Fruit fly (Drosophila melanogaster): Measurements from ENCODE around the gene Gs1.

The Gs1 gene

DNA sequence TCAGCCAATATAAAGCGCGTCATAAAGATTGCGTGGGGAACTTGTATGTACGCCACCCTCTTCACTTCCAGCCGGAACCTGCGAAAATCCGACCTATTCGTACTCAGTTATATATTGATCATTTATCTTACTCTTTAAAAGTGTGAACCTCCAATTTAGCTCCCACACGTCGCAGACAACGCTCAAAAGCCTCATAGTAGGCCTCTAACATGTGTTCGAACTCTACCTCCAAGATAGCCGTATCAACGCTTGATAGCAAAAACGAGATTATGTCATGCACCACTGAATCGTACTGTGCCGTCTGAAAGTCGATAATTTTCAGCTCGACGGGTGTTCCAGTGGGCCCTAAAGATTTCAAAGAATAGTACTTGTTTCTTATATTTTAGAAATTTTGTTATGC lies 7.7 kb downstream of the Gs1 start (continued):
- TF ChIP-seq Dek (tag; optimal IDR thresholded peaks at IDR 0.05) (no peak), Atf3 (GFP tag; optimal IDR thresholded peaks at IDR 0.05) (no peak), Hmr (GFP tag; optimal IDR thresholded peaks at IDR 0.05) (peak; percentile 41), Six4 (GFP tag; optimal IDR thresholded peaks at IDR 0.05) (no peak), CG10543 (GFP tag; optimal IDR thresholded peaks at IDR 0.05) (peak; percentile 66), Fer1 (GFP tag; optimal IDR thresholded peaks at IDR 0.05) (peak; percentile 44), D (optimal IDR thresholded peaks at IDR 0.05) (no peak), D (GFP tag; optimal IDR thresholded peaks at IDR 0.05) (no peak), CG7372 (GFP tag; IDR thresholded peaks at IDR 0.05) (no peak), CG4404 (GFP tag; IDR thresholded peaks at IDR 0.05) (no peak), CG12769 (tag; optimal IDR thresholded peaks at IDR 0.05) (peak; percentile 18), CG17186 (GFP tag; optimal IDR thresholded peaks at IDR 0.05) (no peak), HLH4C (GFP tag; IDR thresholded peaks at IDR 0.05; ENCODE audit: partially characterized antibody) (no peak), lab (GFP tag; optimal IDR thresholded peaks at IDR 0.05) (peak; percentile 46), CG15514 (GFP tag; optimal IDR thresholded peaks at IDR 0.05) (peak; percentile 23), lbe (GFP tag; optimal IDR thresholded peaks at IDR 0.05) (peak; percentile 7), run (tag; optimal IDR thresholded peaks at IDR 0.05) (no peak), Doc2 (GFP tag; IDR thresholded peaks at IDR 0.05) (no peak), CG17802 (tag; optimal IDR thresholded peaks at IDR 0.05) (no peak), sug (tag; optimal IDR thresholded peaks at IDR 0.05) (peak; percentile 94), chinmo (GFP tag; IDR thresholded peaks at IDR 0.05; ENCODE audit: partially characterized antibody) (0 out of 4 replicates have a peak, but pooled peaks have one; percentile 25), NK7.1 (GFP tag; optimal IDR thresholded peaks at IDR 0.05) (no peak), Optix (GFP tag; IDR thresholded peaks at IDR 0.05) (no peak), Vsx1 (GFP tag; optimal IDR thresholded peaks at IDR 0.05) (no peak), dm (GFP tag; optimal IDR thresholded peaks at IDR 0.05) (no peak), prd (optimal IDR thresholded peaks at IDR 0.05) (no peak), prd (GFP tag; IDR thresholded peaks at IDR 0.05) (no peak), ems (GFP tag; optimal IDR thresholded peaks at IDR 0.05) (no peak), CG4820 (GFP tag; optimal IDR thresholded peaks at IDR 0.05) (no peak), CG4360 (GFP tag; IDR thresholded peaks at IDR 0.05) (no peak), CG2678 (tag; optimal IDR thresholded peaks at IDR 0.05) (peak; percentile 27), Mad (GFP tag; optimal IDR thresholded peaks at IDR 0.05) (no peak), HmgZ (tag; optimal IDR thresholded peaks at IDR 0.05) (no peak), CG18599 (GFP tag; optimal IDR thresholded peaks at IDR 0.05) (peak; percentile 8), Med (GFP tag) (peak; percentile 59), CG32772 (GFP tag; IDR thresholded peaks at IDR 0.05) (no peak), CG18476 (GFP tag; optimal IDR thresholded peaks at IDR 0.05) (no peak)

dm6 chr2L:140849-141248 lies 9.0 kb downstream of the Gs1 start, which contains the start of the genes CG31975 and ovm:
Gene CG31975, minus strand, starts transcription at chr2L:140992.
Gene ovm, minus strand, starts transcription at chr2L:140992.
- no peak for TF ChIP-seq Kr (GFP tag; optimal IDR thresholded peaks at IDR 0.05)
- TF ChIP-seq CG4854 (GFP tag; optimal IDR thresholded peaks at IDR 0.05), result no peak
- no peak for TF ChIP-seq fd102C (GFP tag; optimal IDR thresholded peaks at IDR 0.05)
- TF ChIP-seq CG7745 (tag; optimal IDR thresholded peaks at IDR 0.05), result no peak
- TF ChIP-seq exex (tag; optimal IDR thresholded peaks at IDR 0.05), result peak; percentile 72
- TF ChIP-seq sug (tag; optimal IDR thresholded peaks at IDR 0.05), result peak; percentile 38
- peak; percentile 83 for TF ChIP-seq cwo (GFP tag; optimal IDR thresholded peaks at IDR 0.05)

Data from whole organism, embryonic.